Worm (Caenorhabditis elegans) whole organism, L4 larva: ENCODE data around the gene Y38C1BA.4.

Experiments
- F37D6.2 ChIP-seq: sonication (generic microtip); optimal IDR thresholded peaks from 2 replicates; lab custom pipeline; 2016; ENCODE audit warnings: mild to moderate bottlenecking, missing genetic modification characterization, missing compliant biosample characterization
- F44E2.7 ChIP-seq: fragments of 200-800 bp; sonication (Bioruptor generic); IDR thresholded peaks from 2 replicates; pipeline ENCODE4 v2.1.2; 2022; ENCODE audit warnings: missing genetic modification characterization, missing compliant biosample characterization
- R02D3.7 ChIP-seq: fragments of 150-350 bp; sonication (generic microtip); optimal IDR thresholded peaks from 3 replicates; lab custom pipeline; 2014; ENCODE audit warnings: missing biosample characterization, missing genetic modification characterization
- Y5F2A.4 ChIP-seq: fragments of 200-800 bp; sonication (Bioruptor generic); optimal IDR thresholded peaks from 2 replicates; lab custom pipeline; 2018; ENCODE audit warnings: mild to moderate bottlenecking, missing genetic modification characterization, missing compliant biosample characterization
- aha-1 ChIP-seq: fragments of 150-350 bp; peaks from one replicate; lab custom pipeline; 2014; ENCODE audit warnings: missing biosample characterization, missing genetic modification characterization
- ceh-62 ChIP-seq: sonication (generic microtip); optimal IDR thresholded peaks from 2 replicates; lab custom pipeline; 2017; ENCODE audit warnings: missing biosample characterization, missing genetic modification characterization
- ctbp-1 ChIP-seq: fragments of 200-800 bp; sonication (Bioruptor generic); IDR thresholded peaks from 2 replicates; pipeline ENCODE4 v1.3.6; 2022; ENCODE audit warnings: missing genetic modification reagents, missing genetic modification characterization, missing compliant biosample characterization
- daf-12 ChIP-seq: fragments of 150-350 bp; optimal IDR thresholded peaks from 2 replicates; lab custom pipeline; 2014; ENCODE audit warnings: missing biosample characterization, missing genetic modification reagents, missing genetic modification characterization
- daf-19 ChIP-seq: fragments of 200-800 bp; sonication (Bioruptor generic); conservative IDR thresholded peaks from 2 replicates; pipeline ENCODE4 v1.3.6; 2022; ENCODE audit warnings: missing genetic modification characterization, missing compliant biosample characterization
- dmd-6 ChIP-seq: fragments of 200-800 bp; sonication (Bioruptor generic); IDR thresholded peaks from 2 replicates; pipeline ENCODE4 v1.3.6; 2022; ENCODE audit warnings: missing genetic modification reagents, missing genetic modification characterization, missing compliant biosample characterization
- dpl-1 ChIP-seq: fragments of 150-350 bp; optimal IDR thresholded peaks from 2 replicates; lab custom pipeline; 2014; ENCODE audit warnings: missing biosample characterization, missing genetic modification reagents, missing genetic modification characterization
- dve-1 ChIP-seq: sonication (generic microtip); optimal IDR thresholded peaks from 2 replicates; lab custom pipeline; 2017; ENCODE audit warnings: antibody characterized with exemption, mild to moderate bottlenecking, missing genetic modification characterization, missing compliant biosample characterization; ENCODE audit not compliant: insufficient read depth
- egl-27 ChIP-seq: sonication (generic microtip); optimal IDR thresholded peaks from 3 replicates; lab custom pipeline; 2017; ENCODE audit warnings: missing biosample characterization, missing genetic modification reagents, missing genetic modification characterization
- egl-43 ChIP-seq: fragments of 200-800 bp; sonication (Bioruptor generic); IDR thresholded peaks from 2 replicates; pipeline ENCODE4 v1.3.6; 2022; ENCODE audit warnings: missing genetic modification reagents, missing genetic modification characterization, missing compliant biosample characterization
- hif-1 ChIP-seq, 2 experiments: sonication (generic microtip); optimal IDR thresholded peaks; 2 replicates each; lab custom pipeline; 2016 to 2017; ENCODE audit warnings: missing compliant biosample characterization in 2 of 2, missing genetic modification characterization in 2 of 2, missing genetic modification reagents in 2 of 2, missing genotype in 2 of 2, mild to moderate bottlenecking in 1 of 2
- hlh-11 ChIP-seq: fragments of 200-800 bp; sonication (Bioruptor generic); optimal IDR thresholded peaks from 2 replicates; lab custom pipeline; 2018; ENCODE audit warnings: mild to moderate bottlenecking, missing genetic modification characterization, missing compliant biosample characterization
- hlh-30 ChIP-seq: sonication (generic microtip); optimal IDR thresholded peaks from 2 replicates; lab custom pipeline; 2017; ENCODE audit warnings: antibody characterized with exemption, mild to moderate bottlenecking, missing genetic modification characterization, missing compliant biosample characterization; ENCODE audit not compliant: insufficient read depth
- hmg-1.1 ChIP-seq: fragments of 200-800 bp; sonication (Bioruptor generic); IDR thresholded peaks from 2 replicates; pipeline ENCODE4 v1.3.6; 2022; ENCODE audit warnings: missing genetic modification reagents, missing genetic modification characterization, missing compliant biosample characterization
- lin-38 ChIP-seq: fragments of 200-800 bp; sonication (Bioruptor generic); IDR thresholded peaks from 2 replicates; pipeline ENCODE4 v1.3.6; 2022; ENCODE audit warnings: missing genetic modification reagents, missing genetic modification characterization, missing compliant biosample characterization
- lsy-2 ChIP-seq, 2 experiments: fragments of 150-350 bp in 1 of 2; sonication (generic microtip) in 1 of 2; optimal IDR thresholded peaks; 2 replicates each; lab custom pipeline; 2014 to 2017; ENCODE audit warnings: missing biosample characterization in 2 of 2, missing genetic modification characterization in 2 of 2
- madf-9 ChIP-seq: fragments of 200-800 bp; sonication (Bioruptor generic); conservative IDR thresholded peaks from 2 replicates; pipeline ENCODE4 v1.3.6; 2022; ENCODE audit warnings: missing genetic modification reagents, missing genetic modification characterization, missing compliant biosample characterization
- mdl-1 ChIP-seq, 2 experiments: fragments of 150-350 bp in 1 of 2; sonication (generic microtip) in 1 of 2; optimal IDR thresholded peaks; 2 replicates each; lab custom pipeline; 2014 to 2017; ENCODE audit warnings: missing biosample characterization in 2 of 2, missing genetic modification characterization in 2 of 2
- mdt-29 ChIP-seq: fragments of 200-800 bp; sonication (Bioruptor generic); IDR thresholded peaks from 2 replicates; pipeline ENCODE4 v1.3.6; 2022; ENCODE audit warnings: missing genetic modification reagents, missing genetic modification characterization, missing compliant biosample characterization
- mep-1 ChIP-seq: fragments of 150-350 bp; sonication (generic microtip); optimal IDR thresholded peaks from 3 replicates; lab custom pipeline; 2014; ENCODE audit warnings: missing biosample characterization, missing genetic modification characterization
- mes-2 ChIP-seq: sonication (generic microtip); optimal IDR thresholded peaks from 2 replicates; lab custom pipeline; 2016; ENCODE audit warnings: missing genotype, mild to moderate bottlenecking, missing genetic modification characterization, missing compliant biosample characterization; ENCODE audit not compliant: poor library complexity, severe bottlenecking
- mxl-2 ChIP-seq: fragments of 200-800 bp; sonication (Bioruptor generic); conservative IDR thresholded peaks from 2 replicates; pipeline ENCODE4 v1.3.6; 2022; ENCODE audit warnings: missing genetic modification reagents, missing genetic modification characterization, missing compliant biosample characterization
- mxl-3 ChIP-seq: fragments of 200-800 bp; sonication (Bioruptor generic); optimal IDR thresholded peaks from 2 replicates; lab custom pipeline; 2018; ENCODE audit warnings: mild to moderate bottlenecking, missing genetic modification characterization, missing compliant biosample characterization
- nhr-102 ChIP-seq: sonication (generic microtip); optimal IDR thresholded peaks from 2 replicates; lab custom pipeline; 2016; ENCODE audit warnings: mild to moderate bottlenecking, missing genetic modification characterization, moderate library complexity, missing compliant biosample characterization
- nhr-11 ChIP-seq: fragments of 150-350 bp; optimal IDR thresholded peaks from 2 replicates; lab custom pipeline; 2014; ENCODE audit warnings: missing biosample characterization, missing genetic modification characterization
- nhr-237 ChIP-seq: sonication (generic microtip); optimal IDR thresholded peaks from 2 replicates; lab custom pipeline; 2017; ENCODE audit warnings: missing biosample characterization, missing genetic modification characterization
- nhr-25 ChIP-seq: sonication (generic microtip); optimal IDR thresholded peaks from 2 replicates; lab custom pipeline; 2017; ENCODE audit warnings: missing genetic modification characterization, mild to moderate bottlenecking, missing compliant biosample characterization, antibody characterized with exemption, moderate library complexity, borderline replicate concordance; ENCODE audit not compliant: insufficient read depth
- nhr-28 ChIP-seq: fragments of 150-350 bp; optimal IDR thresholded peaks from 2 replicates; lab custom pipeline; 2014; ENCODE audit warnings: missing biosample characterization, missing genetic modification characterization
- nhr-42 ChIP-seq: fragments of 200-800 bp; sonication (Bioruptor generic); IDR thresholded peaks from 2 replicates; pipeline ENCODE4 v1.3.6; 2022; ENCODE audit warnings: missing genetic modification characterization, missing compliant biosample characterization
- nhr-76 ChIP-seq: fragments of 150-350 bp; optimal IDR thresholded peaks from 2 replicates; lab custom pipeline; 2014; ENCODE audit warnings: missing biosample characterization, missing genetic modification characterization
- php-3 ChIP-seq: fragments of 200-800 bp; sonication (Bioruptor generic); IDR thresholded peaks from 2 replicates; pipeline ENCODE4 v1.3.6; 2022; ENCODE audit warnings: missing genetic modification reagents, missing genetic modification characterization, missing compliant biosample characterization
- saeg-2 ChIP-seq: fragments of 200-800 bp; sonication (Bioruptor generic); IDR thresholded peaks from 2 replicates; pipeline ENCODE4 v1.3.6; 2022; ENCODE audit warnings: missing genetic modification reagents, missing genetic modification characterization, missing compliant biosample characterization
- sdz-12 ChIP-seq: fragments of 200-800 bp; sonication (Bioruptor generic); optimal IDR thresholded peaks from 2 replicates; lab custom pipeline; 2018; ENCODE audit warnings: mild to moderate bottlenecking, missing genetic modification characterization, missing compliant biosample characterization
- set-16 ChIP-seq: fragments of 200-800 bp; sonication (Bioruptor generic); IDR thresholded peaks from 2 replicates; pipeline ENCODE4 v1.3.6; 2022; ENCODE audit warnings: missing genetic modification reagents, missing genetic modification characterization, missing compliant biosample characterization
- unc-62 ChIP-seq, 3 experiments: fragments of 150-350 bp in 1 of 3; sonication (generic microtip); optimal IDR thresholded peaks in 2 of 3; peaks in 1 of 3; 1 replicate in 1 of 3; 2 replicates in 2 of 3; lab custom pipeline; 2014 to 2017; ENCODE audit warnings: missing biosample characterization in 3 of 3, missing genetic modification characterization in 3 of 3, missing genetic modification reagents in 3 of 3, missing genotype in 1 of 3
- vab-7 ChIP-seq: fragments of 200-800 bp; sonication (Bioruptor generic); IDR thresholded peaks from 2 replicates; pipeline ENCODE4 v1.3.6; 2022; ENCODE audit warnings: missing genetic modification reagents, missing genetic modification characterization, missing compliant biosample characterization
- zag-1 ChIP-seq: fragments of 150-350 bp; optimal IDR thresholded peaks from 2 replicates; lab custom pipeline; 2014; ENCODE audit warnings: missing biosample characterization, missing genetic modification characterization
- zfp-3 ChIP-seq: fragments of 200-800 bp; sonication (Bioruptor generic); conservative IDR thresholded peaks from 2 replicates; pipeline ENCODE4 v1.3.6; 2022; ENCODE audit warnings: missing genetic modification reagents, missing genetic modification characterization, missing compliant biosample characterization
- zip-11 ChIP-seq: fragments of 200-800 bp; sonication (Bioruptor generic); IDR thresholded peaks from 2 replicates; pipeline ENCODE4 v1.3.6; 2022; ENCODE audit warnings: missing genetic modification characterization, missing compliant biosample characterization
- ztf-11 ChIP-seq: fragments of 150-350 bp; optimal IDR thresholded peaks from 2 replicates; lab custom pipeline; 2014; ENCODE audit warnings: missing biosample characterization, missing genetic modification characterization

Gene Y38C1BA.4

ce11 chrIV:1824065-1824531 is 2.4 kb downstream of the Y38C1BA.4 start, which contains the start of gene cmk-1 (continued):
- TF ChIP-seq dmd-6 (GFP tag; lab: Robert Waterston, UW) (peak; percentile 19; the same call in 1 of the 2 replicates), ztf-11 (tag; lab: Kevin White, UChicago) (no peak), F37D6.2 (tag; lab: Kevin White, UChicago) (peak; percentile 52), mxl-3 (GFP tag; lab: Kevin White, UChicago) (peak; percentile 36)

- no peak for TF ChIP-seq daf-19 (GFP tag; lab: Robert Waterston, UW)
- TF ChIP-seq lin-38 (GFP tag; lab: Robert Waterston, UW) = no peak
- peak; percentile 69 for TF ChIP-seq aha-1 (tag; lab: Kevin White, UChicago)
- TF ChIP-seq ctbp-1 (GFP tag; lab: Robert Waterston, UW) = peak; percentile 56; the same call in 1 of the 2 replicates
- TF ChIP-seq mdl-1 (tag; optimal IDR thresholded peaks at IDR 0.05; lab: Kevin White, UChicago) = no peak
- TF ChIP-seq zag-1 (tag; lab: Kevin White, UChicago) = no peak
- peak; percentile 17 for TF ChIP-seq hlh-11 (tag; lab: Kevin White, UChicago)
- peak; percentile 0 for TF ChIP-seq mep-1 (tag; lab: Kevin White, UChicago)
- no peak for TF ChIP-seq nhr-237 (tag; lab: Kevin White, UChicago)
- no peak for TF ChIP-seq vab-7 (GFP tag; lab: Robert Waterston, UW)
- no peak for TF ChIP-seq sdz-12
- no peak for TF ChIP-seq zfp-3 (GFP tag; lab: Robert Waterston, UW)
- TF ChIP-seq unc-62 (GFP tag; optimal IDR thresholded peaks at IDR 0.05 in 1 of 2; lab: Kevin White, UChicago) = no peak
- no peak for TF ChIP-seq unc-62 (tag; optimal IDR thresholded peaks at IDR 0.05; lab: Kevin White, UChicago)
- TF ChIP-seq php-3 (GFP tag; lab: Robert Waterston, UW) = no peak
- no peak for TF ChIP-seq F44E2.7 (GFP tag; lab: Robert Waterston, UW)
- TF ChIP-seq saeg-2 (GFP tag; lab: Robert Waterston, UW) = no peak
- no peak for TF ChIP-seq Y5F2A.4 (GFP tag; lab: Kevin White, UChicago)
- no peak for TF ChIP-seq egl-27 (tag; lab: Kevin White, UChicago)
- TF ChIP-seq hmg-1.1 (GFP tag; lab: Robert Waterston, UW) = peak; percentile 43; the same call in 1 of the 2 replicates
- peak; percentile 90 for TF ChIP-seq set-16
These were observed 4.1 kb downstream of the Y38C1BA.4 start for ce11 chrIV:1825789-1826188.

- TF ChIP-seq R02D3.7 (no peak), daf-19 (GFP tag; lab: Robert Waterston, UW) (no peak), lsy-2 (tag; optimal IDR thresholded peaks at IDR 0.05; lab: Kevin White, UChicago) (peak in 1 of 2 experiments; percentile 14), hmg-1.1 (GFP tag; lab: Robert Waterston, UW) (no peak), dve-1 (tag; lab: Kevin White, UChicago) (no peak), ceh-62 (tag; lab: Kevin White, UChicago) (no peak), aha-1 (tag; lab: Kevin White, UChicago) (peak; percentile 22), nhr-28 (no peak), zfp-3 (GFP tag; lab: Robert Waterston, UW) (no peak), egl-43 (no peak), nhr-11 (peak; percentile 11), egl-27 (tag; lab: Kevin White, UChicago) (no peak), nhr-237 (tag; lab: Kevin White, UChicago) (no peak), nhr-25 (tag; lab: Kevin White, UChicago) (no peak), hlh-30 (tag; lab: Kevin White, UChicago) (peak; percentile 36), mes-2 (no peak), nhr-42 (GFP tag; lab: Robert Waterston, UW) (no peak), nhr-102 (tag; lab: Kevin White, UChicago) (no peak), mxl-3 (GFP tag; lab: Kevin White, UChicago) (no peak), zip-11 (GFP tag; lab: Robert Waterston, UW) (no peak), lin-38 (GFP tag; lab: Robert Waterston, UW) (no peak), daf-12 (tag; lab: Kevin White, UChicago) (no peak), madf-9 (no peak), mdt-29 (GFP tag; lab: Robert Waterston, UW) (no peak), nhr-76 (tag; lab: Kevin White, UChicago) (no peak), mxl-2 (GFP tag; lab: Robert Waterston, UW) (no peak), hif-1 (tag; optimal IDR thresholded peaks at IDR 0.05; lab: Kevin White, UChicago) (no peak), dpl-1 (GFP tag; lab: Kevin White, UChicago) (no peak), ztf-11 (tag; lab: Kevin White, UChicago) (no peak), unc-62 (GFP tag; optimal IDR thresholded peaks at IDR 0.05 in 1 of 2; lab: Kevin White, UChicago) (peak in 1 of 2 experiments; percentile 97), unc-62 (tag; optimal IDR thresholded peaks at IDR 0.05; lab: Kevin White, UChicago) (no peak)
These were observed 5.1 kb downstream of the Y38C1BA.4 start for ce11 chrIV:1826737-1827136.
